Worm (Caenorhabditis elegans): Measurements from ENCODE around the gene srj-10.

DNA sequence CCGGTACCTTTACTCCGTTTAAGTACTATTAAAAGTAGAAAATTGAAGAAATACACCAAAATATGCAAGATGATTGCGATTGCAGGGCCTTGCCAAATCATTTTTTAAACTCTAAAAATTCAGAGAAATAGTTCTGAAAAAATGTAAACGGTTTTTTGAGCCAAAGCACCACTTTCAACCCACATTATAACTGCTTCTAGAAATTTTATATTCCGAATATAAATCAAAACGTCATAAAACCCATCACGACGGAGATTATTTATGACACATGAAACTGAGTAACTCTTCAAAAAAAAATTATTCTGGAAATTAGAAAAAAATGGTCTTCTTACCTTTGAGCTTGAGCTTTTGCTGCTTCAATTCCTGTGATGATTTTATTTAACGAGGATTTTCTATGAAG lies 40.5 kb upstream of the srj-10 start, which contains the start of gene srxa-16:
- TF ChIP-seq nhr-11 (tag; optimal IDR thresholded peaks at IDR 0.05) (no peak), fkh-10 (GFP tag; optimal IDR thresholded peaks at IDR 0.05) (no peak), lin-39 (tag; optimal IDR thresholded peaks at IDR 0.05) (no peak), nhr-28 (tag; optimal IDR thresholded peaks at IDR 0.05) (no peak), F16B12.6 (tag; optimal IDR thresholded peaks at IDR 0.05) (no peak), fkh-8 (tag; optimal IDR thresholded peaks at IDR 0.05) (no peak), lsy-2 (tag; optimal IDR thresholded peaks at IDR 0.05) (no peak)

All from whole organism, L1 larva.